Fruit fly (Drosophila melanogaster): ENCODE results near the gene PGRP-SB1.

dm6 chr3L:16762203-16762997 is 34.6 kb upstream of the PGRP-SB1 start:
- TF ChIP-seq CG8478 (optimal IDR thresholded peaks at IDR 0.05) (no peak), CTCF (optimal IDR thresholded peaks at IDR 0.05) (no peak)
